Worm (Caenorhabditis elegans) whole organism, young adult: ENCODE results near the gene clec-162.

Experiments used
- T26A5.8 ChIP-seq: sonication (generic microtip); optimal IDR thresholded peaks from 2 replicates; lab custom pipeline; 2016; ENCODE audit warnings: missing genetic modification characterization, missing compliant biosample characterization
- Y53G8AR.9 ChIP-seq: fragments of 200-800 bp; sonication (Bioruptor generic); conservative IDR thresholded peaks from 2 replicates; pipeline ENCODE4 v1.3.6; 2022; ENCODE audit warnings: missing genetic modification reagents, missing genetic modification characterization, missing compliant biosample characterization
- egl-44 ChIP-seq: fragments of 200-800 bp; sonication (Bioruptor generic); IDR thresholded peaks from 2 replicates; pipeline ENCODE4 v1.3.6; 2022; ENCODE audit warnings: missing genetic modification reagents, missing genetic modification characterization, missing compliant biosample characterization
- hmg-20 ChIP-seq: fragments of 200-800 bp; sonication (Bioruptor generic); IDR thresholded peaks from 2 replicates; pipeline ENCODE4 v1.3.6; 2022; ENCODE audit warnings: missing genetic modification reagents, missing genetic modification characterization, missing compliant biosample characterization
- madf-10 ChIP-seq: sonication (generic microtip); optimal IDR thresholded peaks from 2 replicates; lab custom pipeline; 2016; ENCODE audit warnings: mild to moderate bottlenecking, missing genetic modification characterization, missing compliant biosample characterization
- madf-6 ChIP-seq: fragments of 200-800 bp; sonication (Bioruptor generic); IDR thresholded peaks from 2 replicates; pipeline ENCODE4 v1.3.6; 2022; ENCODE audit warnings: missing genetic modification reagents, missing genetic modification characterization, missing compliant biosample characterization
- rcor-1 ChIP-seq: fragments of 200-800 bp; sonication (Bioruptor generic); IDR thresholded peaks from 2 replicates; pipeline ENCODE4 v1.3.6; 2022; ENCODE audit warnings: missing genetic modification reagents, missing genetic modification characterization, missing compliant biosample characterization
- snpc-1.3 ChIP-seq: sonication (generic microtip); optimal IDR thresholded peaks from 2 replicates; lab custom pipeline; 2017; ENCODE audit warnings: missing genetic modification characterization, mild to moderate bottlenecking, missing compliant biosample characterization, antibody characterized with exemption, moderate library complexity, missing genotype, missing genetic modification reagents; ENCODE audit not compliant: insufficient read depth
- sptf-2 ChIP-seq: fragments of 200-800 bp; sonication (Bioruptor generic); optimal IDR thresholded peaks from 2 replicates; lab custom pipeline; 2018; ENCODE audit warnings: mild to moderate bottlenecking, missing genetic modification characterization, missing compliant biosample characterization
- unc-62 ChIP-seq: fragments of 150-350 bp; optimal IDR thresholded peaks from 2 replicates; lab custom pipeline; 2014; ENCODE audit warnings: missing biosample characterization, missing genetic modification reagents, missing genetic modification characterization

DNA sequence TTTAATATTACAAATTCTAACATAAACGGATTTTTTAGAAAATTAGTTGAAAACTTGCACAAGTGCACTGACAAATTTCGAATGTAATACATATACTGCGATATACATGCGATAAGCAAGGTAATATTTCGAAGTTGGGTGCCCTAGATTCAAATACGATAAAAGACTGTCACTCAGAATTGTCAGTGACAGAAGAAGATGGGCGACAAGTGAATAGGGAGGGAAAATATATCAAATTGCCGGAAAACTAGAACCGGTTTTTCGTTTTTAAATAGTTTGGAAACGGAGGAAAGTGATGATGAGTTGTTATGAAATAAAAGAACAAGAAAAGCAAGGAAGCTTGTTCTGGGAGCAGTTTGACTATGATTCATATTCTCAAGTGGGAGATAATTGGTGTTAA, 9.0 kb upstream of the clec-162 start:
- TF ChIP-seq madf-6 (no peak), unc-62 (no peak), egl-44 (GFP tag; lab: Robert Waterston, UW) (no peak), rcor-1 (no peak), madf-10 (no peak), snpc-1.3 (tag; lab: Kevin White, UChicago) (no peak), Y53G8AR.9 (GFP tag; lab: Robert Waterston, UW) (no peak), T26A5.8 (no peak), hmg-20 (GFP tag; lab: Robert Waterston, UW) (no peak), sptf-2 (GFP tag; lab: Kevin White, UChicago) (no peak)
